Fruit fly (Drosophila melanogaster) whole organism, wandering third instar larva: ENCODE measurements around the gene jar.

Experiments used
- Abd-B ChIP-seq: fragments of >200 bp; optimal IDR thresholded peaks from 2 replicates; lab custom pipeline; 2017; ENCODE audit warnings: missing biosample characterization, missing genetic modification characterization
- CG9705 ChIP-seq: fragments of 200-800 bp; sonication (Bioruptor generic); optimal IDR thresholded peaks from 2 replicates; lab custom pipeline; 2018; ENCODE audit warnings: missing biosample characterization, mild to moderate bottlenecking, missing genetic modification characterization
- Dif ChIP-seq: fragments of 200-275, 200-300 bp; sonication (Bioruptor generic); optimal IDR thresholded peaks from 2 replicates; lab custom pipeline; 2018; ENCODE audit warnings: missing biosample characterization, missing genetic modification characterization; ENCODE audit not compliant: partially characterized antibody
- HLH106 ChIP-seq: fragments of 200-800 bp; optimal IDR thresholded peaks from 3 replicates; lab custom pipeline; 2019; ENCODE audit warnings: missing biosample characterization, mild to moderate bottlenecking, missing genetic modification characterization, moderate library complexity
- Hnf4 ChIP-seq: fragments of 200-800 bp; sonication (Bioruptor generic); optimal IDR thresholded peaks from 2 replicates; lab custom pipeline; 2016; ENCODE audit warnings: missing biosample characterization, mild to moderate bottlenecking, missing genetic modification characterization
- Hr78 ChIP-seq: fragments of >200 bp; optimal IDR thresholded peaks from 2 replicates; lab custom pipeline; 2017; ENCODE audit warnings: missing biosample characterization, missing genetic modification characterization
- Hr83 ChIP-seq: fragments of 200-300 bp; sonication (Bioruptor generic); optimal IDR thresholded peaks from 2 replicates; lab custom pipeline; 2016; ENCODE audit warnings: missing biosample characterization, mild to moderate bottlenecking, missing genetic modification characterization, moderate library complexity; ENCODE audit not compliant: poor library complexity, severe bottlenecking
- Jra ChIP-seq: sonication (Bioruptor generic); optimal IDR thresholded peaks from 2 replicates; lab custom pipeline; 2016; ENCODE audit warnings: missing biosample characterization, missing genetic modification characterization
- N ChIP-seq: fragments of >200 bp; optimal IDR thresholded peaks from 2 replicates; lab custom pipeline; 2018; ENCODE audit warnings: missing biosample characterization, missing external identifiers, missing genetic modification characterization
- OdsH ChIP-seq: fragments of 200-800 bp; sonication (Bioruptor generic); optimal IDR thresholded peaks from 2 replicates; lab custom pipeline; 2016; ENCODE audit warnings: missing biosample characterization, mild to moderate bottlenecking, missing genetic modification characterization
- Rel ChIP-seq, 2 experiments: fragments of 200-800 bp; sonication (Bioruptor generic) in 1 of 2; optimal IDR thresholded peaks; 2 replicates in 1 of 2; 3 replicates in 1 of 2; lab custom pipeline; 2016 to 2019; ENCODE audit warnings: mild to moderate bottlenecking in 2 of 2, missing biosample characterization in 2 of 2, missing genetic modification characterization in 2 of 2, moderate library complexity in 1 of 2
- Sp1 ChIP-seq: fragments of 200-800 bp; sonication (Bioruptor generic); optimal IDR thresholded peaks from 3 replicates; lab custom pipeline; 2019; ENCODE audit warnings: missing biosample characterization, mild to moderate bottlenecking, missing genetic modification characterization, moderate library complexity
- Vsx2 ChIP-seq: fragments of 200-300, 225-300 bp; sonication (Bioruptor generic); optimal IDR thresholded peaks from 2 replicates; lab custom pipeline; 2018; ENCODE audit warnings: missing biosample characterization, missing genetic modification characterization; ENCODE audit not compliant: partially characterized antibody
- br ChIP-seq: fragments of 200-800 bp; sonication (Bioruptor generic); optimal IDR thresholded peaks from 2 replicates; lab custom pipeline; 2016; ENCODE audit warnings: missing biosample characterization, missing genetic modification characterization
- dl ChIP-seq, 2 experiments: fragments of 175-275, 200-275 bp in 1 of 2; fragments of 200-275 bp in 1 of 2; sonication (Bioruptor generic); optimal IDR thresholded peaks; lab custom pipeline; 2018; ENCODE audit warnings: mild to moderate bottlenecking in 2 of 2, missing biosample characterization in 2 of 2, missing genetic modification characterization in 2 of 2, moderate library complexity in 2 of 2; ENCODE audit not compliant: partially characterized antibody in 2 of 2, insufficient read depth in 1 of 2
- dmrt93B ChIP-seq: fragments of 200-800 bp; sonication (Bioruptor generic); optimal IDR thresholded peaks from 2 replicates; lab custom pipeline; 2018; ENCODE audit warnings: missing biosample characterization, mild to moderate bottlenecking, missing genetic modification characterization
- dsf ChIP-seq: sonication (Bioruptor generic); optimal IDR thresholded peaks from 2 replicates; lab custom pipeline; 2016; ENCODE audit warnings: missing biosample characterization, missing genetic modification characterization, borderline replicate concordance
- ey ChIP-seq: fragments of 200-800 bp; sonication (Bioruptor generic); optimal IDR thresholded peaks from 2 replicates; lab custom pipeline; 2016; ENCODE audit warnings: missing biosample characterization, missing genetic modification characterization
- foxo ChIP-seq, 2 experiments: fragments of 200-800 bp; sonication (Bioruptor generic); optimal IDR thresholded peaks; 2 replicates in 1 of 2; 3 replicates in 1 of 2; lab custom pipeline; 2016 to 2017; ENCODE audit warnings: missing biosample characterization in 2 of 2, missing genetic modification characterization in 2 of 2
- fru ChIP-seq: fragments of 200-800 bp; sonication (Bioruptor generic); optimal IDR thresholded peaks from 3 replicates; lab custom pipeline; 2016; ENCODE audit warnings: missing biosample characterization, mild to moderate bottlenecking, missing genetic modification characterization
- h ChIP-seq: fragments of 200-800 bp; sonication (Bioruptor generic); optimal IDR thresholded peaks from 3 replicates; lab custom pipeline; 2016; ENCODE audit warnings: missing biosample characterization, mild to moderate bottlenecking, missing genetic modification characterization
- jim ChIP-seq: fragments of 175-275, 200-325 bp; sonication (Bioruptor generic); optimal IDR thresholded peaks from 2 replicates; lab custom pipeline; 2016; ENCODE audit warnings: missing biosample characterization, mild to moderate bottlenecking, missing genetic modification characterization
- pan ChIP-seq: fragments of >200 bp; optimal IDR thresholded peaks from 2 replicates; lab custom pipeline; 2017
- psq ChIP-seq: fragments of 200-800 bp; sonication (Bioruptor generic); optimal IDR thresholded peaks from 3 replicates; lab custom pipeline; 2017; ENCODE audit warnings: missing biosample characterization, mild to moderate bottlenecking, missing genetic modification characterization, moderate library complexity
- rgr ChIP-seq: fragments of 200-800 bp; sonication (Bioruptor generic); optimal IDR thresholded peaks from 3 replicates; lab custom pipeline; 2016; ENCODE audit warnings: missing biosample characterization, mild to moderate bottlenecking, missing genetic modification characterization
- sage ChIP-seq: fragments of 200-800 bp; sonication (Bioruptor generic); optimal IDR thresholded peaks from 2 replicates; lab custom pipeline; 2016; ENCODE audit warnings: missing biosample characterization, mild to moderate bottlenecking, missing genetic modification characterization
- sv ChIP-seq: fragments of 200-800 bp; sonication (Bioruptor generic); optimal IDR thresholded peaks from 3 replicates; lab custom pipeline; 2016; ENCODE audit warnings: missing biosample characterization, missing genetic modification characterization
- tai ChIP-seq: sonication (Bioruptor generic); optimal IDR thresholded peaks from 2 replicates; lab custom pipeline; 2016; ENCODE audit warnings: missing biosample characterization, missing genetic modification characterization
- usp ChIP-seq: fragments of >200 bp; optimal IDR thresholded peaks from 2 replicates; lab custom pipeline; 2017; ENCODE audit warnings: missing biosample characterization, missing genetic modification characterization
- woc ChIP-seq: sonication (Bioruptor generic); optimal IDR thresholded peaks from 2 replicates; lab custom pipeline; 2016; ENCODE audit warnings: missing biosample characterization, mild to moderate bottlenecking, missing genetic modification characterization

jar gene

dm6 chr3R:24294784-24295555 is 23.9 kb upstream of the jar start, which contains the start of gene crb:
Gene crb, plus strand, starts transcription at chr3R:24295078.
- TF ChIP-seq psq (GFP tag; lab: Kevin White, UChicago) (no peak), dl (GFP tag; optimal IDR thresholded peaks at IDR 0.05; lab: Kevin White, UChicago; ENCODE audit: insufficient read depth in 1 of 2, partially characterized antibody in 2 of 2) (no peak), OdsH (peak; percentile 56), fru (peak; percentile 61), Dif (GFP tag; lab: Kevin White, UChicago) (peak; percentile 60), sage (GFP tag; lab: Kevin White, UChicago) (no peak), Abd-B (GFP tag; lab: Kevin White, UChicago) (no peak), Jra (GFP tag; lab: Kevin White, UChicago) (peak; percentile 45), Hnf4 (peak; percentile 69), Hr83 (GFP tag; lab: Kevin White, UChicago) (peak; percentile 80), tai (no peak), br (GFP tag; lab: Kevin White, UChicago) (peak; percentile 68), Sp1 (GFP tag; lab: Kevin White, UChicago) (peak; percentile 54), HLH106 (tag; lab: Kevin White, UChicago) (peak; percentile 43), jim (GFP tag; lab: Kevin White, UChicago) (peak; percentile 39), ey (GFP tag; lab: Kevin White, UChicago) (peak; percentile 43), h (peak; percentile 65), CG9705 (GFP tag; lab: Kevin White, UChicago) (peak; percentile 14), Rel (GFP tag; optimal IDR thresholded peaks at IDR 0.05; lab: Kevin White, UChicago) (no peak), Rel (tag; optimal IDR thresholded peaks at IDR 0.05; lab: Kevin White, UChicago) (peak; percentile 66), usp (GFP tag; lab: Kevin White, UChicago) (no peak), rgr (peak; percentile 67), foxo (GFP tag; optimal IDR thresholded peaks at IDR 0.05; lab: Kevin White, UChicago) (peak in 1 of 2 experiments; percentile 69), sv (GFP tag; lab: Kevin White, UChicago) (peak; percentile 37), woc (GFP tag; lab: Kevin White, UChicago) (no peak), Vsx2 (GFP tag; lab: Kevin White, UChicago) (no peak)

DNA sequence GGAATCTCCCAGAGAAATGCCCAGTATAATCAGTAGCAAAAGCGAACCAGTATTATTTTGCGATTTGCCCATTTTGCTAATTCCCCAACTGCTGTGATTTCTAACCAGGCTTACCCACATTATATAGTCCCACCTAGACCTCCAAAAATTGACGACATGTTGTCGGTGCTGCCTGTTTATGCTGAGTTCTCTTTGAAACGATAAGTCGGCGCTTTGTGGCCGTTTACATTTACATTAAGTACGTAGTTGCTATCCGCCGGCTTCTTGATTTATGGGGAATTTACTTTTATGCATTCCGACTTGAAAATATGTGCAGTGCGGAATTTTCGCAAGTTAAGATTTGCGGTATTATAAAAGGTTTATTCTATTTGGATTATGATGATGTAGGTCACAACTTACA is 23.3 kb upstream of the jar start, which contains the start of gene CG5715:
Gene CG5715, minus strand, starts transcription at position 101 of the 400 bp plus-strand sequence.
- TF ChIP-seq pan (lab: Kevin White, UChicago) (no peak), OdsH (no peak), Hnf4 (no peak), dmrt93B (GFP tag; lab: Kevin White, UChicago) (no peak), rgr (no peak), dsf (GFP tag; lab: Kevin White, UChicago) (no peak)

DNA sequence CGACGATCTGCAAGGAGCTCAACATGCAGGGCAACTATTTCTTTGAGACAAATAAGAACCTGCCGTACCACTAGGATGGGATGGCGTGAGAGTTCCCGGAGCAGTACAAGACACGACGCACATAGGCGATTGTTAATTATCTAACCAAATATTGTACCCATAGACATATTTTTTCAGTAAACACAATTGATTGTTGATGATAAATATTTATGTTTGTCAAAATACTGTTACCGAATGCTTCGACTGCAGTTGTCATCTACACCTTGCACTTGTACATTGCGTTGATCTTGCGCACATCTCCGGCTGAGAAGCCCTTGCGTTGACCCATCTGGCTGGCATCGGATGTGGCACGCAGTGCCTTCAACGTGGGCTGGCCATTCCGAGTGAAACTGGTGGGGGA is 22.1 kb upstream of the jar start:
- TF ChIP-seq sv (GFP tag; lab: Kevin White, UChicago) (no peak), CG9705 (GFP tag; lab: Kevin White, UChicago) (no peak), N (no peak), pan (lab: Kevin White, UChicago) (no peak), Abd-B (GFP tag; lab: Kevin White, UChicago) (no peak), Sp1 (GFP tag; lab: Kevin White, UChicago) (no peak), fru (no peak), br (GFP tag; lab: Kevin White, UChicago) (no peak), Dif (GFP tag; lab: Kevin White, UChicago) (no peak), Hr78 (GFP tag; lab: Kevin White, UChicago) (no peak), psq (GFP tag; lab: Kevin White, UChicago) (no peak), OdsH (no peak), Rel (GFP tag; optimal IDR thresholded peaks at IDR 0.05; lab: Kevin White, UChicago) (no peak), Rel (tag; optimal IDR thresholded peaks at IDR 0.05; lab: Kevin White, UChicago) (no peak), jim (GFP tag; lab: Kevin White, UChicago) (no peak)
